Worm (Caenorhabditis elegans) whole organism, L4/young adult: ENCODE data around the gene add-1.

ENCODE experiments used
- W03F9.2 ChIP-seq: fragments of 150-350 bp; optimal IDR thresholded peaks from 2 replicates; lab custom pipeline; 2014; ENCODE audit warnings: missing biosample characterization, missing genetic modification characterization
- dao-5 ChIP-seq: sonication (generic microtip); optimal IDR thresholded peaks from 2 replicates; lab custom pipeline; 2016; ENCODE audit warnings: missing genotype, missing genetic modification characterization, moderate library complexity, missing compliant biosample characterization
- him-1 ChIP-seq: sonication (generic microtip); optimal IDR thresholded peaks from 2 replicates; lab custom pipeline; 2016; ENCODE audit warnings: missing genotype, missing genetic modification reagents, missing genetic modification characterization, missing compliant biosample characterization

Gene add-1

DNA sequence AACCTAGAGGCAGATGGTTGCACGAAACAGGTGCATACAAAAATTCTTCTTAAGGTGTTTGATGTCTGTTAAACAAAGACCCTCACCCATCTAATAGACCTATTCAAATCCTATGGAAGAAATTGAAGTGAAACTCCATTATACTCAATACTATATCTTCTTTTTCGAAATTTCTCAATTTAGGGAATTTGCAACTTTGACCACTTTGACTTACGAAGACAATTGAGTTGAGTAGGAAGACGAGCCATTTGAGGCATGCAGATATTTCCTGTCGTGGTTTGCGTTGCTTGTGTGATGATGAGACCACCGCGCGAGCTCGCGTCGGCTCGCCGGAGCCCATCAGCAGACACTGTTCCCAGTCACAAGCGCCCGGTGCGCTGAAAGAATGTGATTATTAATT is 10.8 kb upstream of the add-1 start:
- no peak for TF ChIP-seq dao-5 (tag; lab: Kevin White, UChicago)
- TF ChIP-seq W03F9.2: no peak
- no peak for TF ChIP-seq him-1 (tag; lab: Kevin White, UChicago)

DNA sequence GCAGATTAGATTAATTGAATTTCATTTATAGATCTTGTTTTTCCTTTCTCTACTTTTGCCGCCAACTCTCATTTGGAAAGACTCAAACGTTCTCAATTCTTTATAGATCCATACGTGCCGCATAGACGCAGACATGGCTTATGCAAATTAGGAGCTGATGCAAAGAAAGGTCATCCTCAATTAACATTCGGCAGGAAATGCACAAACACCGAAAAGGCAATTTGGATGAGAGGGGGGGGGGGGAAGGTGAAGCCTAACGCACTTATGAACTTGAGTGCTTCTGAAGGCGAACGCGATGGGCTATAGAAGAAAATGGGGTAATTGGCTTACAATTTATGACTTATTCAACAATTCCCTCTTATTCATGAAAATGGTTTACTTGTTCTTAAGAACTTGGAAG is 9.8 kb upstream of the add-1 start:
- TF ChIP-seq him-1 (tag; lab: Kevin White, UChicago) (no peak), dao-5 (tag; lab: Kevin White, UChicago) (no peak), W03F9.2 (no peak)

DNA sequence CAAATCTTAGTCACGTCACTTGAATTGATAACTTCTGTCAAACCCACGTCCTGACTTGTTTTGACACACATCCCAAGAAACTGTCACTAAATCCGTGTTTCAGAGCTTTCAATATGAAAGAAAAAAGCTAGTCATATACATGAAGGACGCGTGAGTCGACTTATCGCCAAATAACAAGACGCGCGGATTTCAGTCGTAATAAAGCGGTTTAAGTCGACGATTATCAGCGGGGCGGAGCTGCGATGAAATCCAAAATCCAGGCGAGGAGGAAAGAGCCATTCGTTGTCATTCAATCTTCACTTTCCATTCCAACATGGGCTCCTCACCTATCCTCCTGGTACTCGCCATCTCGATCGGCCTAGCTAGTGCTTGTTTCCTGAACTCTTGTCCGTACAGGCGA is 6.0 kb upstream of the add-1 start, which contains the start of gene ntc-1:
Gene ntc-1, plus strand, starts transcription at position 301 of the 400 bp plus-strand sequence.
- TF ChIP-seq him-1 (tag; lab: Kevin White, UChicago): no peak
- no peak for TF ChIP-seq dao-5 (tag; lab: Kevin White, UChicago)
- TF ChIP-seq W03F9.2: no peak

DNA sequence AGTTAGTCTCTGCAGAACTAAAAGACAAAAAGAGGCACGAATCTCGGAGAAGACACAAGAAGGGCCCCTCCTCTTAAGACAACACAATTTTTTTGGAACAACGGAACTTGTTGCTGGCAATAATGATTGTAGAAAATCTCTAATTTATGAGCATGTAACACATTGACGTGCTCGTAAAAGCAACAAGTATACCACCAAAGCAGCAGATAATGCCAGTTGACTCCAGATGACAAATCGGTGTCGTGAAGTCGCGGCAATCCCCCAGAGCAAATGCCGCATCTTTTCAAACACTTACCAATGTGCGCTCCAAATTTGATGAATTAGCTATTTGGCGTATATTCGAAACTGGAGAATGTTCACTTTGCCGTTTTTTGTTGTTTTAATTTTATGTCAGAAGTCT is 4.4 kb upstream of the add-1 start:
- TF ChIP-seq dao-5 (tag; lab: Kevin White, UChicago) (no peak), him-1 (tag; lab: Kevin White, UChicago) (no peak), W03F9.2 (no peak)

DNA sequence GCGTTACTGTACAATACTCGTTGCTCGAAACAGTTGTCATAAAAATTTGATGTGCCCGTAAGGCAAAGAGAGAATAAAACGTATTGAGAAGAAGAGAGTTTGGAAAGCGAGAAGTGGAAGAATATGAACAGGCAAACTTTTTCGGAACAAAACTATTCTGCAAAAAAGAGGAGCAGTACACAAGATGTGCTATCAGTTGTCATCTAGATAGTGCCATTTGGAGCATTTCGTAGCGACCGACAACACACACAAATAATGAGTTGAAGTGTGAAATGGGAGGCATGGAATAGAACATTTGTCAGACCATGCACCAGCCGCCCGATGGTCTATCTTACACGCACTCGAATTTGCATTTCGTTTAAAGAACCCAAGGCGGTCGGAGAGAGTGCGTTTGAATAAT is 2.2 kb upstream of the add-1 start:
- TF ChIP-seq dao-5 (tag; lab: Kevin White, UChicago) (no peak), W03F9.2 (no peak), him-1 (tag; lab: Kevin White, UChicago) (no peak)

DNA sequence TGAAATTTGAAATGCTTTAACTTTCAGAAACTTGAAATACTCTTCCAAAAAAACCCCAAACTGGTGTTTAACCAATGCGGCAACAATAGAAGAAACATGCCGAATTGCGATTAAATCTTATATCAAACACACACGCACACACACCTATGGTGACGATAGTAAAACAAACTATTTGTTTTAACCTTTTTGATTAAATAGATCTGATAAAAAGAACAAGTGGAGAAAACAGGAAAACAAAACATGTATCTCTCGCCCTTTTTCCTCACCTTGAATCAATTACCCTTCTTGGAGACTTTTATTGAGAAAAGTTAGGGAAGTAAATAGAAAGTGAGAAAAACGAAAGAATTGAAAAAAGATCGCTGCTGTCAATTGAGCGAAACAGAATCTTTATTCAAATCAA is 1.6 kb upstream of the add-1 start:
- TF ChIP-seq him-1 (tag; lab: Kevin White, UChicago) (no peak), dao-5 (tag; lab: Kevin White, UChicago) (no peak), W03F9.2 (no peak)

DNA sequence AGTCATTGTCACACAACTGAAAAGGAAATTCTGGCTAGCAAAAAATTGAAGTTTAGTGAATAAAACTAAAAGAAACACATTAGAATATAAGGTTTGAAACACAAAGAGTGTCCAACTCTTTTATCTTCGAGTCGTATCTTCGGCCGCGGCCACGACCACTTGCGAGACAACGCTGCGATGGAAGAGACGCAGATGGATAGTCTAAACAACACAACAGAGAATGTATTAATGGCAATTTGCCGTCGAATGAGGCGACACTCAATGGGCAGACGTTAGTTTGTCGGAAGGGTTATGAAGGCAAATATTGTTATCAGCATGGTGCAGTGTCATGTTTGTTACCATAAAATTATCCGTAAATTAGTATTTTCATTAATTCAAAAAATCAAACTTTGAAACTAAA is 6.8 kb downstream of the add-1 start, which contains the start of gene F39C12.1:
Gene F39C12.1, minus strand, starts transcription at position 136 of the 400 bp plus-strand sequence.
- TF ChIP-seq dao-5 (tag; lab: Kevin White, UChicago): no peak

DNA sequence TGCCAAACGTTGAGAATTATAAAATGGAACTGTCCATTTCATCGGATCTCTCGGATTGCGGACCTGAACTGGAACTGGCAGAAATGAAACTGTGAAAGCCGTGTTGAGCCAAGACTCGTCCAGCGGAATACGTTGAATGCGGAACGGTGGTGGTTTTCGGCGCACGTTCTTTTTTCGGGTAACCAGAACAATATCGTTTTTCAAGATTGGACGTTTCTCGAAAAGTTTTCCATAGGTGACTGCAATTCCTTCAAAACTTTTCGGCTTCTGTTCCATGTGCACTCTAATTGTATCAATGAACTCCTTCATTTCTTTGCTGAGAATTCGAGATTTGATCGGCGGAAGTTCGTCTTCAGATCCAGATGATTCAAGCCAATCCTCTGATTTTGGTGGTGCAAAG is 15.1 kb downstream of the add-1 start:
- no peak for TF ChIP-seq W03F9.2
- TF ChIP-seq dao-5 (tag; lab: Kevin White, UChicago): no peak
- no peak for TF ChIP-seq him-1 (tag; lab: Kevin White, UChicago)

DNA sequence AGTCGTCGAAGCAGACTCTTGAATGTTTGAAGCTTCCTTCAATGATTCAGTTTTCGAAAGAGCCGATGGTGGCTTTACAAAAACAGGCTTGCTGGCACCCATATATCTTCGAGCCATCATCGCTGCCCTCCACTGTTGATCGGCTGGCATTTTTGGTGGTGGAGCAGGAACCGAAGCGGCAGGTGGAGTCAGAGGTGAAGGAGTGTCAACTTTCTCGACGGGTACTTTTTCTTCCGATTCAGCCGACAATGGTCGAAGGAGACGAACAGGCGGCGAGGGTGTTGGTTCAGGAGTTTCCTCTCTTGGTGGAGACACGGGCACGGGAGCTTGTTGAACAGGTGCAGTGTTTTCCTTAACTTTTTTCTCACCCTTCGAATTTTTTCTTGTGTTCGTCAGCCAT is 17.5 kb downstream of the add-1 start:
- TF ChIP-seq him-1 (tag; lab: Kevin White, UChicago): no peak
- TF ChIP-seq dao-5 (tag; lab: Kevin White, UChicago): no peak
- no peak for TF ChIP-seq W03F9.2

DNA sequence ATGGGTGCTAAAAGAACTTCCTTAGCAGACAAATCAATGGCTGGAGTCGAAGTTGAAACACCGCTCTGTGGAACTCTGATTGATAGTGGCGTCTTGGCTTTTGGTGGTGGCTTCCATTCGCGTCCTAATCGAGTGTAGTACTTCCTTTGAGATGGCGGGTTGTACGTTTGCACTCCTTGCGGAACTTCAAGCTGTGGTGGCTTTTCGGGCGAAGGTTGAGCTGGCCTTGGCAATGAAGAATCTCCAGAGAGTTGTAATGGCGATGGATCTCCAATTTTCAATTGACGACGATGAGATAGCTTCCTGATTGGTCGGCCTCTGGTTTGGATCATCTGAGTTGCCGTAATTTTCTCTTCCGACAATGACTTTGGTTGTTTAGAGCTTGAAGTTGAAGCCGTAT is 19.2 kb downstream of the add-1 start:
- TF ChIP-seq him-1 (tag; lab: Kevin White, UChicago) (no peak), W03F9.2 (no peak), dao-5 (tag; lab: Kevin White, UChicago) (no peak)

DNA sequence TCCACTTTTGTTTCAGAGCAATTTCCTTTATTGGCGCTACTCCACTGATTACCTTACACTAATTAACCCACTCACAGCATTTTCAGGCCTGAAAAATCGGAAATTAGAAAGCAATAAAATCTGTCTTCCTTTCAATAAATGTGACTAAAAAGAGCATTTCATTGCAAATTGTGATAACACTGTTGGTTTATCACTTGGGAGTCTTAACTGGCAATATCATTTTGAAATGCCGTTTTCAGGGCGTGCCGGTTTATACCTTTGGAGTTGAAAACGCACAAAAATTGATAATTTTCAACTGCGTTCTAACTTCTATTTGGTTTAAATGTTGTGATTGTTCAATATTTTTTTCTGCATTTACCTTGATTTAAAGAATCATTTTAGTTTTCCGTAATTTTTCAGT is 37.6 kb downstream of the add-1 start, which contains the start of gene R08E3.1:
Gene R08E3.1, plus strand, starts transcription at position 386 of the 400 bp plus-strand sequence.
- no peak for TF ChIP-seq W03F9.2
- no peak for TF ChIP-seq dao-5 (tag; lab: Kevin White, UChicago)
- no peak for TF ChIP-seq him-1 (tag; lab: Kevin White, UChicago)

DNA sequence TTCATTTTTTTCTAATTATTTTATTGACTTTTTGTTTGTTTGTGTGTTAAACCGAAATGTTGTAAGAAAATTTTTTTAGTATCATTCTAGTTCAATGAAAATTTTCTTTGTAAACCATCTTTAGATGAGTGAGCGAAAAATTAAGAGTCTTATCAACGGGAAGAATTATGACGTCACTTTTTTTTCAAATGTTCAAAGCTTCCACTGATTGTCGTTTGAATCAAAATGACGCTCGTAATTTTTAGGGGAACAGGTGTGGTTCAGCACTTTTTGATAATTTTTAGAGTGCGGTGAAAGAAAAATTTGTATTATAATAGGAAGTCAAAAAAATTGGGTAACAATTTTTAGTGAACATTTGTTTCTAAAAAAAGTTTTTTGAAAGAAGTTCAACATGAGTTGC is 38.2 kb downstream of the add-1 start:
- no peak for TF ChIP-seq him-1 (tag; lab: Kevin White, UChicago)
- no peak for TF ChIP-seq dao-5 (tag; lab: Kevin White, UChicago)
- no peak for TF ChIP-seq W03F9.2

DNA sequence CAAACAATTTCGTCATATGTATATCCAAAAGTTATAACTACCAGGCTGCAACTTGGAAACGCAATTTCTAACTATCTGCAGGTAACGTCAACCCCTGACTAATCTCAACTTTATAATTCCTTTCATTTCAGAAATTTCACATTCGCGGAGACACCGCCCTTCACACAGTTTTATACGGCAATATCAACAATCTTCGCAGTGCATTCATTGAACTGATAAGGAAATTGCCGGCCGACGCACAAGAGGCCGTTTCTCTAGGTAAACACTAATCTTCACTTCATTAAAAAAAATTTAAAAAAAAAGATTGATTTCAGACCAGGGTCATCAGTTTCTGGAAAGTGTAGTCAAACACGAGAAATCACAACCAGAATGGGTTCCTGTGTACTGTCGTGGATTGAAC is 41.0 kb downstream of the add-1 start:
- TF ChIP-seq W03F9.2: no peak
- no peak for TF ChIP-seq him-1 (tag; lab: Kevin White, UChicago)
- TF ChIP-seq dao-5 (tag; lab: Kevin White, UChicago): no peak

DNA sequence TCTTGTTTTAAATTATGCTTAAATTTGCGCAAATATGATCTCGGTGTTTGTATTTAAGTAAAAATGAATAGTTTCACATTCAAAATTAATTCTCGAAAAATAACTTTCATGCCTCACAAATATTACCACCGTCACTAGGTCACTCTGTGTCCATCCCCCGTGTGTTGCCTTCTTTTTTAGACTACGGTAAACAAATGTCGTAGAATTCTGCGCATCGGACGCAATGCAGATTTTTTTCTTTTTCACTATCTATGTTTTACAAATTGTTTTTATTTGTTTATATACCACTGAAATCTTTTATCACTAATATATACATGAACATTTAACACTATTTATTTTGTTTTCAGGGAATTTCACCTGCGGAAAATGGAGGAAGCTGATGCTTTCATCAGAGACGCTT is 41.6 kb downstream of the add-1 start, which contains the start of gene R08E3.3:
Gene R08E3.3, plus strand, starts transcription at position 342 of the 400 bp plus-strand sequence.
- TF ChIP-seq W03F9.2 (peak; percentile 5), him-1 (tag; lab: Kevin White, UChicago) (no peak)

DNA sequence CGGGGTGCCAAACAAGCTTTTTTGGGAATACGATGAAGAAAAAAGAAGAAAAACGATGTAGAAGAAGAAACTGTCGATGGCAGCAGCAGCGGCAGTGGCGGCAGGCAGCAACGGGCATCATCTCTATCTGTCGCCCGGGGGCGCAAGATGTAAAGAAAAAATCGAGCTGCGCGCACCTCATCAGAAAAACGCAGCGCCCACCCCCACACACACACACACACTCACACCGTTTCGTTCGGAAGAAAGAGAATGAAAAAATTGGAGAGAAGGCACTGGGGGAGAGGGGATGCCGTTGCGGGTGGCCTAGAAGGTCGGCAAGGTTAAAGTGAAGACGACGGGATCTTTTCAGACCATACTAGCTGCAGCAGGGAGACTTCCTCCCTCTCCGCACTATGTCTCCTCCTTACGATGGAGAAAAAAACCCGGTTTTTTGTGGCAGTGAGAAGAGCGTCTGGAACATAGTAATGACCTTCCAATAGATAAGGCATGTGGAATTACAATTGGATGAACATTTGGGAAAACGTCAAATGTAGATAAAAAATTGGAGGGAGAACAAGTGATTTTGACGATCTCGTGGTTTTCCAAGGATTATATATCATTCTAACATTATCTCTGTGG is 46.6 kb downstream of the add-1 start:
- no peak for TF ChIP-seq him-1 (tag; lab: Kevin White, UChicago)
- TF ChIP-seq dao-5 (tag; lab: Kevin White, UChicago): no peak
- TF ChIP-seq W03F9.2: no peak
